Worm (Caenorhabditis elegans) whole organism, L4 larva: ENCODE data around the gene ckb-2.

ENCODE experiments used
- D1046.2 ChIP-seq: fragments of 200-800 bp; sonication (Bioruptor generic); IDR thresholded peaks from 2 replicates; pipeline ENCODE4 v1.3.6; 2022; ENCODE audit warnings: missing genetic modification characterization, missing compliant biosample characterization
- ces-1 ChIP-seq: fragments of 150-350 bp; sonication (generic microtip); optimal IDR thresholded peaks from 4 replicates; lab custom pipeline; 2014; ENCODE audit warnings: missing biosample characterization, missing genetic modification reagents, missing genetic modification characterization
- dve-1 ChIP-seq: sonication (generic microtip); optimal IDR thresholded peaks from 2 replicates; lab custom pipeline; 2017; ENCODE audit warnings: antibody characterized with exemption, mild to moderate bottlenecking, missing genetic modification characterization, missing compliant biosample characterization; ENCODE audit not compliant: insufficient read depth
- egl-27 ChIP-seq: sonication (generic microtip); optimal IDR thresholded peaks from 3 replicates; lab custom pipeline; 2017; ENCODE audit warnings: missing biosample characterization, missing genetic modification reagents, missing genetic modification characterization
- hlh-30 ChIP-seq: sonication (generic microtip); optimal IDR thresholded peaks from 2 replicates; lab custom pipeline; 2017; ENCODE audit warnings: antibody characterized with exemption, mild to moderate bottlenecking, missing genetic modification characterization, missing compliant biosample characterization; ENCODE audit not compliant: insufficient read depth
- lin-15B ChIP-seq: fragments of 150-350 bp; sonication (generic microtip); optimal IDR thresholded peaks from 3 replicates; lab custom pipeline; 2014; ENCODE audit warnings: missing biosample characterization, missing genetic modification characterization
- lin-39 ChIP-seq: fragments of 150-350 bp; optimal IDR thresholded peaks from 2 replicates; lab custom pipeline; 2014; ENCODE audit warnings: missing biosample characterization, missing genetic modification reagents, missing genetic modification characterization
- nhr-237 ChIP-seq: sonication (generic microtip); optimal IDR thresholded peaks from 2 replicates; lab custom pipeline; 2017; ENCODE audit warnings: missing biosample characterization, missing genetic modification characterization
- pha-4 ChIP-seq, 2 experiments: fragments of 150-350 bp in 1 of 2; fragments of 200-800 bp in 1 of 2; sonication (Bioruptor generic) in 1 of 2; IDR thresholded peaks in 1 of 2; optimal IDR thresholded peaks in 1 of 2; 2 replicates each; pipeline versions ENCODE4 v1.3.6 to Lab custom; 2014 to 2022; ENCODE audit warnings: missing genetic modification characterization in 2 of 2, missing genetic modification reagents in 2 of 2, missing biosample characterization in 1 of 2, missing compliant biosample characterization in 1 of 2
- saeg-2 ChIP-seq: fragments of 200-800 bp; sonication (Bioruptor generic); IDR thresholded peaks from 2 replicates; pipeline ENCODE4 v1.3.6; 2022; ENCODE audit warnings: missing genetic modification reagents, missing genetic modification characterization, missing compliant biosample characterization
- snpc-4 ChIP-seq: fragments of 150-350 bp; optimal IDR thresholded peaks from 2 replicates; lab custom pipeline; 2014; ENCODE audit warnings: missing biosample characterization, missing genetic modification characterization
- unc-130 ChIP-seq: sonication (generic microtip); optimal IDR thresholded peaks from 2 replicates; lab custom pipeline; 2016; ENCODE audit warnings: missing genetic modification reagents, missing genetic modification characterization, missing compliant biosample characterization
- zag-1 ChIP-seq: fragments of 150-350 bp; optimal IDR thresholded peaks from 2 replicates; lab custom pipeline; 2014; ENCODE audit warnings: missing biosample characterization, missing genetic modification characterization
- ztf-7 ChIP-seq: fragments of 150-350 bp; optimal IDR thresholded peaks from 2 replicates; lab custom pipeline; 2014; ENCODE audit warnings: missing biosample characterization, missing genetic modification characterization

DNA sequence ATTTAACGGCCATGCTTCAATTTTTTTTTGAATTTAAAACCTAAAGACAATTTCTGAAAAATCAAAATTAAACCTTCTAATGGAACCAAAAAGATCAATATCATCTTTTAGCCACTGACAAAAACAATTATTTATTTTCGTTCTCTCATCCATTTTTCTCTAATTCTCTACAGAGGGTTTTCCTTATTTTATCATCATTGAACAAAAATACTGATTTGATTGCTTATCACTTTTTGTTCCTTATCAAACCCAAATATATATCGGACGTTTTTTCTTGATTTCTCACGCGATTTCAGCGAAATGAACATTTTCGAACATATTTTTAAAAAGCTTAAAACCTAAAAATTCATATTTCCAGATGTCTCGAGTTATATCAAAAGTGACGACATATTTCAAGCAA, 45.4 kb downstream of the ckb-2 start, which contains the start of gene mpc-1:
- no peak for TF ChIP-seq egl-27
- no peak for TF ChIP-seq saeg-2 (GFP tag; lab: Robert Waterston, UW)
- no peak for TF ChIP-seq ces-1 (GFP tag; lab: Kevin White, UChicago)
- TF ChIP-seq snpc-4: no peak
- no peak for TF ChIP-seq lin-15B (tag; lab: Kevin White, UChicago)
- no peak for TF ChIP-seq nhr-237 (tag; lab: Kevin White, UChicago)
- no peak for TF ChIP-seq zag-1 (tag; lab: Kevin White, UChicago)
- TF ChIP-seq D1046.2 (GFP tag; lab: Robert Waterston, UW): no peak
- peak; percentile 68 for TF ChIP-seq dve-1
- TF ChIP-seq pha-4 (GFP tag; IDR thresholded peaks at IDR 0.05; lab: Robert Waterston, UW): no peak
- no peak for TF ChIP-seq pha-4 (tag; optimal IDR thresholded peaks at IDR 0.05; lab: Kevin White, UChicago)
- TF ChIP-seq ztf-7: no peak
- TF ChIP-seq unc-130 (GFP tag; lab: Kevin White, UChicago): no peak
- TF ChIP-seq lin-39 (tag; lab: Kevin White, UChicago): no peak
- no peak for TF ChIP-seq hlh-30 (tag; lab: Kevin White, UChicago)
